Worm (Caenorhabditis elegans): Measurements from ENCODE around the gene rga-1.
A peak's percentile ranks its signal among the peaks of the same experiment; 100 is the strongest.

Gene rga-1

DNA sequence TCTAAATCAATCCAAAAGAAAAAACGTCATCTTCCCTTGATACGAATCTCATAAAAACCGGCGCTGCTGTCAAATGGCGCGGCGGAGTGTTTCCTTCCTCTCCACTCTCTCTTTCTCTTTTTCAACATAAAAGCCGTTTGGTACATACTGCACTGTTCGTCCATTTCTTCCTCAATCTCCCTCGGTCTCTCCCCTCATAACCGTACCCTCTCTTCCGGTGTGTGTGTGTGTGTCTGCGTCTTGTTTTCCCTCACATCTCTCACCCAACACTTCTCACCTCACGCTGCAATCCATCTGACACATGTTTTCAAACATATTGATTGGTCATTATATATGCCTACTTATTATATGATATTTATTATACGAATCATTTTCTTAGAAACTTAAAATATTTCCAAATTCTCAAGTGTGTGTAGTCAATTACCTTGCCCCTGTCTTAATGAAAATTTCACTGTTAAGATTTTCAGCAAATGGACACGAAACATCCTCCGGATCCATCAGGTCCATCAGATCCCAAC is at the start of gene rga-1, which contains the start of gene aars-1:
Gene rga-1, plus strand, starts transcription at position 468 of the 518 bp plus-strand sequence.
Gene aars-1, minus strand, starts transcription at position 71 of the 518 bp plus-strand sequence.
- TF ChIP-seq unc-55 (GFP tag; optimal IDR thresholded peaks at IDR 0.05), result peak; percentile 55
- peak; percentile 51 for TF ChIP-seq hlh-30 (tag; optimal IDR thresholded peaks at IDR 0.05; ENCODE audit: insufficient read depth)
- peak; percentile 43 for TF ChIP-seq ref-2 (tag; optimal IDR thresholded peaks at IDR 0.05)
- TF ChIP-seq nfya-1 (tag; optimal IDR thresholded peaks at IDR 0.05), result peak; percentile 67
- no peak for TF ChIP-seq odd-2 (tag; optimal IDR thresholded peaks at IDR 0.05)
- peak; percentile 61 for TF ChIP-seq tbx-2 (tag; optimal IDR thresholded peaks at IDR 0.05)
- no peak for TF ChIP-seq nhr-232 (tag; optimal IDR thresholded peaks at IDR 0.05)

ce11 chrII:11415672-11416071 is 49.0 kb upstream of the rga-1 start, which contains the start of gene C05D12.1:
Gene C05D12.1 (minus strand): TSS chrII:11415772.
- TF ChIP-seq dve-1 (tag; optimal IDR thresholded peaks at IDR 0.05) (no peak), tbx-2 (tag; optimal IDR thresholded peaks at IDR 0.05) (no peak), pag-3 (tag; optimal IDR thresholded peaks at IDR 0.05; ENCODE audit: borderline replicate concordance) (no peak), hlh-6 (tag; optimal IDR thresholded peaks at IDR 0.05) (no peak), T23F11.4 (GFP tag; optimal IDR thresholded peaks at IDR 0.05) (no peak), ceh-24 (tag; optimal IDR thresholded peaks at IDR 0.05) (no peak), lim-6 (tag; optimal IDR thresholded peaks at IDR 0.05) (no peak), pax-1 (tag; optimal IDR thresholded peaks at IDR 0.05) (no peak), elt-2 (tag; optimal IDR thresholded peaks at IDR 0.05) (no peak), ceh-34 (tag; optimal IDR thresholded peaks at IDR 0.05) (no peak), hlh-30 (tag; optimal IDR thresholded peaks at IDR 0.05; ENCODE audit: insufficient read depth) (no peak), K09A11.1 (tag; optimal IDR thresholded peaks at IDR 0.05; ENCODE audit: insufficient read depth) (no peak)

DNA sequence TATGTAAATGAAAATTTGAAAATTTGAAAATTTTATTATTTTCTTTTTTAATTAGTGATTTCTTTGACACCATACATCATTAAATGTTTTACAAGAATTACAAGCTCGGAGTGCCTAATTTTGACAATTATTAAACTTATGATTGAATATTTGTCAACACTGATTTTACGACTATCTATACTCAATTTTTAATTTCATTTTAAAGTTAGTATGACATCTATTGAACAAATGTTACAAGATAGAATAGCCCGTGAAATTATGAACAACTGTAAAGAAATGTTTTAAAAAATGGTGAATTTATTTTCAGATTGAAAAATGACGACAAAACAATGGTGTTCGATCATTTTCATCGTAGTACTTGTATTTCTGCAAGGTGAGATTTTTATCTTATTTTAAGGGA is 46.7 kb upstream of the rga-1 start, which contains the start of gene C05D12.2:
Gene C05D12.2, plus strand, starts transcription at position 301 of the 400 bp plus-strand sequence.
- TF ChIP-seq T23F11.4 (GFP tag; optimal IDR thresholded peaks at IDR 0.05) (no peak), ceh-34 (tag; optimal IDR thresholded peaks at IDR 0.05) (no peak), ceh-19 (GFP tag; optimal IDR thresholded peaks at IDR 0.05) (no peak), ref-2 (tag; optimal IDR thresholded peaks at IDR 0.05) (no peak), sox-2 (GFP tag; IDR thresholded peaks at IDR 0.05) (no peak), ceh-22 (tag; optimal IDR thresholded peaks at IDR 0.05) (no peak), ceh-24 (tag; optimal IDR thresholded peaks at IDR 0.05) (no peak), hlh-15 (tag; optimal IDR thresholded peaks at IDR 0.05) (no peak), ceh-9 (tag; optimal IDR thresholded peaks at IDR 0.05) (no peak), tbx-2 (tag; optimal IDR thresholded peaks at IDR 0.05) (no peak), pax-1 (tag; optimal IDR thresholded peaks at IDR 0.05) (no peak)

ce11 chrII:11418476-11418875 is 46.2 kb upstream of the rga-1 start:
- TF ChIP-seq elt-2 (tag; optimal IDR thresholded peaks at IDR 0.05) (no peak), sox-4 (tag; optimal IDR thresholded peaks at IDR 0.05) (no peak), ceh-6 (GFP tag; optimal IDR thresholded peaks at IDR 0.05) (no peak), ztf-16 (tag; optimal IDR thresholded peaks at IDR 0.05) (no peak), fax-1 (tag; optimal IDR thresholded peaks at IDR 0.05) (no peak), pat-9 (tag; optimal IDR thresholded peaks at IDR 0.05) (no peak), ahr-1 (tag; optimal IDR thresholded peaks at IDR 0.05) (no peak), unc-3 (GFP tag; conservative IDR thresholded peaks at IDR 0.05) (no peak), unc-3 (tag; optimal IDR thresholded peaks at IDR 0.05) (no peak), ceh-9 (tag; optimal IDR thresholded peaks at IDR 0.05) (no peak), fkh-6 (tag; optimal IDR thresholded peaks at IDR 0.05) (no peak), che-1 (tag; optimal IDR thresholded peaks at IDR 0.05) (no peak), tbx-2 (tag; optimal IDR thresholded peaks at IDR 0.05) (no peak)

DNA sequence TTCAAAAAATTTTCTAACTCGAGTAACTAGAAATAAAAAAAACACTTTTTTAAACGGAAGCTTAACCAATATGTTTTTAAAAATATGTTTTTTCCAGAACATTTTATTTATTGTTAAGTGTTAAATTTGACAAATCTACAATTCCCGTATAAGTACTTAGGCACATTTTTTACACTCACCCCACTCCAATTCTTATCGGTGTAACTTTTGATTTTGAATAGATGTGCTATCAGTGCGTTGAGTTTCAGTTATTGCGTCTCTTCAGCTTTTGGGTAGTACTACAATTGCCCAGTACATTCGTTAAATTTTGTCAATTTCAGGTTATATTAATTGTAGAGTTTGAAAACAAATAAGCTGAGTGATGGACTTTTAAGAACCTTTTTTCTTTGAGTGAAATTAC is 40.7 kb upstream of the rga-1 start:
- TF ChIP-seq lin-11 (tag; optimal IDR thresholded peaks at IDR 0.05) (no peak), ceh-31 (tag; optimal IDR thresholded peaks at IDR 0.05) (no peak), pag-3 (tag; optimal IDR thresholded peaks at IDR 0.05; ENCODE audit: borderline replicate concordance) (no peak)
